Fruit fly (Drosophila melanogaster) whole organism, embryonic: ENCODE data around the gene Andorra.
A peak's percentile ranks its signal among the peaks of the same experiment; 100 is the strongest.

ENCODE experiments used
- Atf6 ChIP-seq: fragments of 200-800 bp; sonication (Bioruptor generic); IDR thresholded peaks from 2 replicates; pipeline ENCODE4 v1.3.6; 2022; ENCODE audit warnings: missing biosample characterization, missing genetic modification characterization
- BtbVII ChIP-seq: fragments of 200-800 bp; sonication (Bioruptor generic); optimal IDR thresholded peaks from 3 replicates; lab custom pipeline; 2017; ENCODE audit warnings: missing biosample characterization, mild to moderate bottlenecking, missing genetic modification characterization
- CG12299 ChIP-seq: fragments of 200-800 bp; sonication (Bioruptor generic); optimal IDR thresholded peaks from 2 replicates; lab custom pipeline; 2018; ENCODE audit warnings: missing biosample characterization, mild to moderate bottlenecking, missing genetic modification characterization
- CG12659 ChIP-seq: fragments of 200-800 bp; sonication (Bioruptor generic); optimal IDR thresholded peaks from 3 replicates; lab custom pipeline; 2017; ENCODE audit warnings: mild to moderate bottlenecking, missing biosample characterization, missing genetic modification reagents, missing genetic modification characterization
- CG13775 ChIP-seq: fragments of 200-800 bp; sonication (Bioruptor generic); optimal IDR thresholded peaks from 3 replicates; lab custom pipeline; 2017; ENCODE audit warnings: missing biosample characterization, mild to moderate bottlenecking, missing genetic modification characterization
- CG13894 ChIP-seq: fragments of 200-800 bp; sonication (Bioruptor generic); optimal IDR thresholded peaks from 3 replicates; lab custom pipeline; 2018; ENCODE audit warnings: missing biosample characterization, mild to moderate bottlenecking, missing genetic modification characterization, moderate library complexity
- CG15514 ChIP-seq: fragments of 200-800 bp; sonication (Bioruptor generic); optimal IDR thresholded peaks from 3 replicates; lab custom pipeline; 2017; ENCODE audit warnings: missing biosample characterization, missing genetic modification characterization, mild to moderate bottlenecking, moderate library complexity, missing genetic modification reagents
- CG15601 ChIP-seq: fragments of 200-800 bp; sonication (Bioruptor generic); optimal IDR thresholded peaks from 3 replicates; lab custom pipeline; 2019; ENCODE audit warnings: missing biosample characterization, mild to moderate bottlenecking, missing genetic modification characterization, moderate library complexity
- CG15696 ChIP-seq: fragments of 200-800 bp; sonication (Bioruptor generic); optimal IDR thresholded peaks from 2 replicates; lab custom pipeline; 2019; ENCODE audit warnings: missing biosample characterization, mild to moderate bottlenecking, missing genetic modification characterization, moderate library complexity
- CG17802 ChIP-seq: fragments of 200-800 bp; sonication (Bioruptor generic); optimal IDR thresholded peaks from 2 replicates; lab custom pipeline; 2018; ENCODE audit warnings: missing biosample characterization, mild to moderate bottlenecking, missing genetic modification characterization, moderate library complexity
- CG18599 ChIP-seq: fragments of 200-800 bp; sonication (Bioruptor generic); optimal IDR thresholded peaks from 3 replicates; lab custom pipeline; 2017; ENCODE audit warnings: missing biosample characterization, missing genetic modification characterization, mild to moderate bottlenecking, moderate library complexity, missing genetic modification reagents
- CG2199 ChIP-seq: fragments of 200-800 bp; sonication (Bioruptor generic); IDR thresholded peaks from 3 replicates; pipeline ENCODE4 v1.3.6; 2022; ENCODE audit warnings: missing biosample characterization, missing genetic modification characterization
- CG31388 ChIP-seq: fragments of 200-800 bp; sonication (Bioruptor generic); optimal IDR thresholded peaks from 2 replicates; lab custom pipeline; 2016; ENCODE audit warnings: missing biosample characterization, missing genetic modification characterization
- CG32772 ChIP-seq: fragments of 200-800 bp; sonication (Bioruptor generic); IDR thresholded peaks from 2 replicates; pipeline ENCODE4 v1.3.6; 2022; ENCODE audit warnings: missing biosample characterization, missing genetic modification characterization
- CG43689 ChIP-seq: fragments of 200-800 bp; sonication (Bioruptor generic); IDR thresholded peaks from 2 replicates; pipeline ENCODE4 v1.3.6; 2022; ENCODE audit warnings: missing biosample characterization, missing genetic modification characterization
- CG4707 ChIP-seq: fragments of 200-800 bp; sonication (Bioruptor generic); optimal IDR thresholded peaks from 2 replicates; lab custom pipeline; 2018; ENCODE audit warnings: missing biosample characterization, mild to moderate bottlenecking, missing genetic modification characterization, moderate library complexity
- CG6654 ChIP-seq: fragments of 200-800 bp; sonication (Bioruptor generic); optimal IDR thresholded peaks from 2 replicates; lab custom pipeline; 2017; ENCODE audit warnings: missing biosample characterization, mild to moderate bottlenecking, missing genetic modification characterization
- CG6689 ChIP-seq: fragments of 200-800 bp; sonication (Bioruptor generic); IDR thresholded peaks from 2 replicates; pipeline ENCODE4 v1.3.6; 2022; ENCODE audit warnings: missing biosample characterization, missing genetic modification characterization
- D19B ChIP-seq: fragments of 200-800 bp; sonication (Bioruptor generic); optimal IDR thresholded peaks from 2 replicates; lab custom pipeline; 2017; ENCODE audit warnings: missing biosample characterization, mild to moderate bottlenecking, missing genetic modification characterization
- Ets97D ChIP-seq: fragments of 200-800 bp; sonication (Bioruptor generic); optimal IDR thresholded peaks from 3 replicates; lab custom pipeline; 2016; ENCODE audit warnings: missing biosample characterization, missing genetic modification characterization
- Fer1 ChIP-seq: fragments of 200-800 bp; sonication (Bioruptor generic); optimal IDR thresholded peaks from 2 replicates; lab custom pipeline; 2017; ENCODE audit warnings: missing biosample characterization, mild to moderate bottlenecking, missing genetic modification characterization
- HHEX ChIP-seq: fragments of 200-800 bp; sonication (Bioruptor generic); optimal IDR thresholded peaks from 3 replicates; lab custom pipeline; 2017; ENCODE audit warnings: missing biosample characterization, mild to moderate bottlenecking, missing genetic modification characterization, missing genetic modification reagents
- Hr3 ChIP-seq: fragments of 200-800 bp; sonication (Bioruptor generic); optimal IDR thresholded peaks from 3 replicates; lab custom pipeline; 2016; ENCODE audit warnings: missing biosample characterization, missing genetic modification characterization
- MTF-1 ChIP-seq: fragments of 200-800 bp; sonication (Bioruptor generic); optimal IDR thresholded peaks from 2 replicates; lab custom pipeline; 2018; ENCODE audit warnings: missing biosample characterization, mild to moderate bottlenecking, missing genetic modification characterization, borderline replicate concordance
- Nf-YB ChIP-seq: fragments of 200-800 bp; sonication (Bioruptor generic); optimal IDR thresholded peaks from 3 replicates; lab custom pipeline; 2019; ENCODE audit warnings: missing biosample characterization, mild to moderate bottlenecking, missing genetic modification characterization, moderate library complexity
- Rfx ChIP-seq: fragments of 200-800 bp; sonication (Bioruptor generic); IDR thresholded peaks from 2 replicates; pipeline ENCODE4 v1.3.6; 2022; ENCODE audit warnings: missing biosample characterization, missing genetic modification characterization
- Sox102F ChIP-seq: fragments of 200-800 bp; sonication (Bioruptor generic); optimal IDR thresholded peaks from 2 replicates; lab custom pipeline; 2018; ENCODE audit warnings: missing biosample characterization, mild to moderate bottlenecking, missing genetic modification characterization, moderate library complexity
- Stat92E ChIP-seq, 3 experiments: fragments of >200 bp in 2 of 3; fragments of 200-800 bp in 1 of 3; sonication (Bioruptor generic) in 1 of 3; optimal IDR thresholded peaks; 2 replicates each; lab custom pipeline; 2017 to 2019; ENCODE audit warnings: missing biosample characterization in 3 of 3, missing genetic modification characterization in 3 of 3, mild to moderate bottlenecking in 1 of 3, moderate library complexity in 1 of 3
- fd96Cb ChIP-seq: fragments of 200-800 bp; sonication (Bioruptor generic); optimal IDR thresholded peaks from 2 replicates; lab custom pipeline; 2018; ENCODE audit warnings: missing biosample characterization, mild to moderate bottlenecking, missing genetic modification characterization, moderate library complexity
- fu2 ChIP-seq: fragments of 200-800 bp; sonication (Bioruptor generic); optimal IDR thresholded peaks from 2 replicates; lab custom pipeline; 2016; ENCODE audit warnings: missing biosample characterization, missing genetic modification characterization
- ind ChIP-seq: fragments of 200-800 bp; sonication (Bioruptor generic); optimal IDR thresholded peaks from 3 replicates; lab custom pipeline; 2016; ENCODE audit warnings: missing biosample characterization, missing genetic modification characterization
- kay ChIP-seq: fragments of 200-800 bp; sonication (Bioruptor generic); optimal IDR thresholded peaks from 2 replicates; lab custom pipeline; 2016; ENCODE audit warnings: missing biosample characterization, missing genetic modification characterization
- ken ChIP-seq: fragments of 200-800 bp; sonication (Bioruptor generic); IDR thresholded peaks from 3 replicates; pipeline ENCODE4 v1.3.6; 2022; ENCODE audit warnings: missing biosample characterization, missing genetic modification characterization
- kni ChIP-seq: fragments of 200-800 bp; sonication (Bioruptor generic); optimal IDR thresholded peaks from 3 replicates; lab custom pipeline; 2017; ENCODE audit warnings: mild to moderate bottlenecking, missing biosample characterization, missing genetic modification reagents, missing genetic modification characterization
- lab ChIP-seq: fragments of 200-800 bp; sonication (Bioruptor generic); optimal IDR thresholded peaks from 3 replicates; lab custom pipeline; 2017; ENCODE audit warnings: missing biosample characterization, missing genetic modification characterization, mild to moderate bottlenecking, moderate library complexity, missing genetic modification reagents
- nmo ChIP-seq: fragments of 200-800 bp; sonication (Bioruptor generic); optimal IDR thresholded peaks from 2 replicates; lab custom pipeline; 2018; ENCODE audit warnings: missing biosample characterization, mild to moderate bottlenecking, missing genetic modification characterization, moderate library complexity
- sima ChIP-seq: fragments of 200-800 bp; sonication (Bioruptor generic); optimal IDR thresholded peaks from 2 replicates; lab custom pipeline; 2016; ENCODE audit warnings: missing biosample characterization, missing genetic modification characterization
- tin ChIP-seq: fragments of 200-800 bp; sonication (Bioruptor generic); optimal IDR thresholded peaks from 3 replicates; lab custom pipeline; 2016; ENCODE audit warnings: missing biosample characterization, missing genetic modification characterization
- twi ChIP-seq: fragments of 200-800 bp; optimal IDR thresholded peaks from 2 replicates; lab custom pipeline; 2019; ENCODE audit warnings: missing biosample characterization, mild to moderate bottlenecking, missing genetic modification characterization, moderate library complexity
- z ChIP-seq: fragments of 200-800 bp; sonication (Bioruptor generic); IDR thresholded peaks from 3 replicates; pipeline ENCODE4 v1.3.6; 2022; ENCODE audit warnings: missing biosample characterization, missing genetic modification characterization

Gene Andorra

DNA sequence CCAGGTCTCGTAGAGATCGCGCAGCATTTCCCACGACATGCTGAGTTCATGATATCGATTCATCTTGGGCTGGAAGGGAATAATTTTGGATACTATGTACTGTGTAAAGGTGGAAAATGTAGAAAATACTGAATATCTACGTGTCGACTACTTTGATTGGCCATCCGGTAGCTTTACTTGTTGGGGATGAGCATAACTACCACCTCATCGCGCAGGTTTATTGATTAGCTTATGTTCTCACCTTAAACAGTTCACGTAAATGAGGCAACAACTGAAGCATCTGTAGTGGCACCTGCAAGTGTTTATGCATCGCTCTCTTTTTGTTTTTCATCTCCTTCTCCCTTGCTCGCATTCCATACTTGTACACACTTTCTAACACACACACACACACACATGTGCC lies at the start of gene Andorra:
Andorra (minus strand) TSS at position 101 of the 400 bp plus-strand sequence.
- TF ChIP-seq Rfx (GFP tag; lab: Robert Waterston, UW) (no peak), CG43689 (no peak), CG15696 (tag; lab: Kevin White, UChicago) (no peak), Sox102F (GFP tag; lab: Kevin White, UChicago) (no peak), fd96Cb (tag; lab: Kevin White, UChicago) (no peak), CG6689 (no peak), BtbVII (GFP tag; lab: Kevin White, UChicago) (no peak), Nf-YB (GFP tag; lab: Kevin White, UChicago) (no peak), fu2 (GFP tag; lab: Kevin White, UChicago) (no peak), CG6654 (GFP tag; lab: Kevin White, UChicago) (no peak), MTF-1 (no peak), CG17802 (tag; lab: Kevin White, UChicago) (no peak), kay (GFP tag; lab: Kevin White, UChicago) (no peak), ind (GFP tag; lab: Kevin White, UChicago) (no peak)

DNA sequence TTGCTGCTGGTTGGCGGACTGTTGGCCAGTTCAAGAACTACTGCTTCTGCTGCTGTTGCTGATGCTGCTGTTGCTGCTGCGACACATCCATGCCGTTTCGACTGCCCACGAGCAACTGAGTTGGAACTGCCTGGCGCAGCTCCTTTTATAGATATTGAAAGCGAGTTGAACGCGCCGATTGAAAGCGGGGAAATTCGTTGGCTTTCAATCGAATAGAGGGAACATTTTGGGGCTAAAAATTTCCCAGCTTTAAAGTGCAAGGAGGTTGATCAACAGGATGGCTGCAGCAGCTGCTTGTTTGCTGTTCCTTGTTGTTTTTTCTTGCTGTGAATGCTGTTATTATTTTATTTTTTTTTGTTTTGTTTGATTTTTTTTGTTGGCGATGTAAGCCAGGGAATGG lies 46.7 kb upstream of the Andorra start, which contains the start of gene CG33639:
CG33639 (minus strand) TSS at position 101 of the 400 bp plus-strand sequence.
- TF ChIP-seq CG15514 (GFP tag; lab: Kevin White, UChicago) = peak; percentile 4
- peak; percentile 1 for TF ChIP-seq CG18599 (GFP tag; lab: Kevin White, UChicago)
- no peak for TF ChIP-seq tin
- no peak for TF ChIP-seq CG31388 (GFP tag; lab: Kevin White, UChicago)
- TF ChIP-seq CG4707 (GFP tag; lab: Kevin White, UChicago) = no peak
- TF ChIP-seq kni = no peak
- TF ChIP-seq lab (GFP tag; lab: Kevin White, UChicago) = peak; percentile 3
- TF ChIP-seq Hr3 (GFP tag; lab: Kevin White, UChicago) = no peak
- TF ChIP-seq Fer1 (GFP tag; lab: Kevin White, UChicago) = peak; percentile 33
- no peak for TF ChIP-seq CG12659 (GFP tag; lab: Kevin White, UChicago)
- TF ChIP-seq Atf6 (GFP tag; lab: Robert Waterston, UW) = no peak
- TF ChIP-seq D19B (GFP tag; lab: Kevin White, UChicago) = no peak
- peak; percentile 90 for TF ChIP-seq CG15601 (tag; lab: Kevin White, UChicago)
- TF ChIP-seq Stat92E (GFP tag; optimal IDR thresholded peaks at IDR 0.05; lab: Kevin White, UChicago) = no peak
- TF ChIP-seq HHEX = no peak
- no peak for TF ChIP-seq ken (GFP tag; lab: Robert Waterston, UW)
- TF ChIP-seq, all 482 proteins: peak for 5

DNA sequence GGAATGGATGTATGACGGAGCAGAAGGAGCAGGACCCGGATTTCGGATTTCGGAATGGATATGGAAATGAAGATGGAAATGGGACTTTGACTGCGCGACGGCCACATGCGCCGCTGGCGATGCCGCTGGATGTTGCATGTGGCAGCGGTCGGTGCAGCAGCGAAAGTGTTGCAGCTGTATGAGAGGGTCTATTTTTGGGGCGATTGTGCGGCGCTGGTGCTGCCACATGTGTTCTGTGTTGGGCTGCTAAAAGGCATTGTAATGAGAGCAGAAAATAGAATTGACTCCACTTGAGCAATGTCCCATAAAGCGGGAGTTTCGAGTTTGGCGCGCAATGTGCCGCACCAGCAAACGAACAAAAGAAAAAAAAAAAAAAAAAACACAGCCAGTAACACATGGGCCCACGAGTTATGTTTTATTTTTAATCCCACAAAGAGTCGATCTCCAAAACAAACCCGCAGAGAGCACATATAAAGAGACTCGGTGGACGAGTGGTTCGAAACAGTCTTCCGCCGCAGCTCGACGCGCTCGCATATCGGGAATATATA lies 29.7 kb upstream of the Andorra start, which contains the start of gene Him:
Him (plus strand) TSS at position 498 of the 548 bp plus-strand sequence.
- no peak for TF ChIP-seq CG12299 (tag; lab: Kevin White, UChicago)
- TF ChIP-seq CG32772 (GFP tag; lab: Robert Waterston, UW) = peak; percentile 43; the same call in 1 of the 2 replicates
- TF ChIP-seq nmo (GFP tag; lab: Kevin White, UChicago) = no peak
- peak; percentile 98 for TF ChIP-seq twi
- TF ChIP-seq sima = no peak
- 0 out of 3 replicates have a peak, but pooled peaks have one; percentile 43 for TF ChIP-seq z (GFP tag; lab: Robert Waterston, UW)
- no peak for TF ChIP-seq CG13775 (GFP tag; lab: Kevin White, UChicago)
- no peak for TF ChIP-seq fu2 (GFP tag; lab: Kevin White, UChicago)
- no peak for TF ChIP-seq Ets97D
- no peak for TF ChIP-seq CG13894 (tag; lab: Kevin White, UChicago)
- peak; percentile 87; the same call in 2 of the 3 replicates for TF ChIP-seq CG2199
